Worm (Caenorhabditis elegans): ENCODE results near the gene F54H12.7.

DNA sequence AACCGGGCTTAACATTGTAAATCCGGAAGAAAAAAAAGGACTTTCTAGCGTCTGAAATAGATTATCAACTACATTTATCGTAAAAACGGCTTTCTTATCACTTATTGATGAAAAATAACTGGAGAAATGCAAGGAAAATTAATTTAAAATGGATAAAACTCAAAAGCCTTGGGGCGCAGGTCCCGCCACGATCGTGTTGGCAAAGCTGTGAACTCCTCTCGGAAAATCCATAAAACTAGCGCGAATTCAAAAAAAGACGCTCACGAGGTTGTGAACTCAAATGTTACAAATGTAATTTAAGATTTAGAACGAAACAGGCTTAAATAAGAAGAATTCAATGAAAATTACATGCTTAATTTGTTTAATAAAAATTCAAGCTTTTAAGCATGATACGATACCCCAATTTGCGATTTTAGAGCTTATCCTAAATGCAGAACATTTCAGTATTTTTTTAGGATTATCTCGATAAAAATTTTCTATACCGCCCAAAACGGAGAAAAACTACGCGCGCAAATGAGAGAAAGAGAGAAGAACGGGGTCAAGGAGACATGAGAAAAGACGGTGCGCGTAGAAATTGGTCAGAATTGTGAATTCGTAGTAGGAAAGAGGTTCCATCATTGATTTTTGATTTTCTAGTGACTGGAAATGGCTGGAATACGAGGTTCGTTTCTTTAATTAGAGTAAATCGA is 16.9 kb upstream of the F54H12.7 start, which contains the start of gene C29E4.15:
- TF ChIP-seq nhr-2 (tag; optimal IDR thresholded peaks at IDR 0.05) = no peak
- no peak for TF ChIP-seq unc-39 (tag; optimal IDR thresholded peaks at IDR 0.05)
- TF ChIP-seq unc-62 (GFP tag; optimal IDR thresholded peaks at IDR 0.05) = no peak
- TF ChIP-seq lin-13 (tag; optimal IDR thresholded peaks at IDR 0.05) = no peak
- no peak for TF ChIP-seq sptf-1 (tag; optimal IDR thresholded peaks at IDR 0.05)
- no peak for TF ChIP-seq mab-5 (tag; optimal IDR thresholded peaks at IDR 0.05)
- TF ChIP-seq nhr-76 (tag; optimal IDR thresholded peaks at IDR 0.05) = no peak
- TF ChIP-seq nhr-28 (tag; optimal IDR thresholded peaks at IDR 0.05) = no peak
- peak; percentile 24 for TF ChIP-seq lsy-2 (tag; optimal IDR thresholded peaks at IDR 0.05)
- no peak for TF ChIP-seq ztf-11 (tag; optimal IDR thresholded peaks at IDR 0.05)
- no peak for TF ChIP-seq nhr-237 (tag; optimal IDR thresholded peaks at IDR 0.05)

Data from whole organism, mixed stage, embryonic.